Worm (Caenorhabditis elegans) whole organism, young adult: Measurements from ENCODE around the gene sqd-1.

Experiments
- K11D2.4 ChIP-seq: fragments of 200-800 bp; sonication (Bioruptor generic); IDR thresholded peaks from 2 replicates; pipeline ENCODE4 v1.3.6; 2022; ENCODE audit warnings: missing genetic modification reagents, missing genetic modification characterization, missing compliant biosample characterization
- Y67H2A.10 ChIP-seq: fragments of 200-800 bp; sonication (Bioruptor generic); conservative IDR thresholded peaks from 2 replicates; pipeline ENCODE4 v1.3.6; 2022; ENCODE audit warnings: missing genetic modification reagents, missing genetic modification characterization, missing compliant biosample characterization
- Y79H2A.3 ChIP-seq: fragments of 200-800 bp; sonication (Bioruptor generic); conservative IDR thresholded peaks from 2 replicates; pipeline ENCODE4 v1.3.6; 2022; ENCODE audit warnings: missing genetic modification reagents, missing genetic modification characterization, missing compliant biosample characterization
- Y95B8A.8 ChIP-seq: fragments of 200-800 bp; sonication (Bioruptor generic); IDR thresholded peaks from 2 replicates; pipeline ENCODE4 v1.3.6; 2022; ENCODE audit warnings: missing genetic modification reagents, missing genetic modification characterization, missing compliant biosample characterization
- aptf-2 ChIP-seq: fragments of 200-800 bp; sonication (Bioruptor generic); conservative IDR thresholded peaks from 2 replicates; pipeline ENCODE4 v1.3.6; 2022; ENCODE audit warnings: missing genetic modification reagents, missing genetic modification characterization, missing compliant biosample characterization
- atf-7 ChIP-seq: sonication (generic microtip); optimal IDR thresholded peaks from 2 replicates; lab custom pipeline; 2017; ENCODE audit warnings: mild to moderate bottlenecking, missing genetic modification characterization, missing compliant biosample characterization
- attf-3 ChIP-seq: fragments of 200-800 bp; sonication (Bioruptor generic); conservative IDR thresholded peaks from 2 replicates; pipeline ENCODE4 v1.3.6; 2022; ENCODE audit warnings: missing genetic modification reagents, missing genetic modification characterization, missing compliant biosample characterization
- bed-1 ChIP-seq: fragments of 200-800 bp; sonication (Bioruptor generic); IDR thresholded peaks from 2 replicates; pipeline ENCODE4 v1.3.6; 2022; ENCODE audit warnings: missing genetic modification reagents, missing genetic modification characterization, missing compliant biosample characterization
- cebp-1 ChIP-seq, 2 experiments: fragments of 200-800 bp in 1 of 2; sonication (Bioruptor generic) in 1 of 2; sonication (generic microtip) in 1 of 2; IDR thresholded peaks in 1 of 2; optimal IDR thresholded peaks in 1 of 2; 2 replicates each; pipeline versions ENCODE4 v1.3.6 to Lab custom; 2017 to 2022; ENCODE audit warnings: missing compliant biosample characterization in 2 of 2, missing genetic modification characterization in 2 of 2, mild to moderate bottlenecking in 1 of 2, missing genetic modification reagents in 1 of 2, moderate library complexity in 1 of 2
- cebp-2 ChIP-seq: fragments of 200-800 bp; sonication (Bioruptor generic); IDR thresholded peaks from 2 replicates; pipeline ENCODE4 v1.3.6; 2022; ENCODE audit warnings: missing genetic modification characterization, missing compliant biosample characterization
- ceh-100 ChIP-seq: fragments of 200-800 bp; sonication (Bioruptor generic); IDR thresholded peaks from 2 replicates; pipeline ENCODE4 v1.3.6; 2022; ENCODE audit warnings: missing genetic modification reagents, missing genetic modification characterization, missing compliant biosample characterization
- ceh-27 ChIP-seq: fragments of 200-800 bp; sonication (Bioruptor generic); optimal IDR thresholded peaks from 2 replicates; lab custom pipeline; 2018; ENCODE audit warnings: mild to moderate bottlenecking, missing genetic modification characterization, moderate library complexity, missing compliant biosample characterization
- ceh-79 ChIP-seq: sonication (generic microtip); optimal IDR thresholded peaks from 2 replicates; lab custom pipeline; 2017; ENCODE audit warnings: mild to moderate bottlenecking, missing genetic modification characterization, missing compliant biosample characterization
- dox-1 ChIP-seq: fragments of 200-800 bp; sonication (Bioruptor generic); IDR thresholded peaks from 2 replicates; pipeline ENCODE4 v1.3.6; 2022; ENCODE audit warnings: missing genetic modification reagents, missing genetic modification characterization, missing compliant biosample characterization
- dpff-1 ChIP-seq: sonication (generic microtip); optimal IDR thresholded peaks from 2 replicates; lab custom pipeline; 2017; ENCODE audit warnings: mild to moderate bottlenecking, missing genetic modification characterization, missing compliant biosample characterization
- dpl-1 ChIP-seq: fragments of 150-350 bp; optimal IDR thresholded peaks from 2 replicates; lab custom pipeline; 2014; ENCODE audit warnings: missing biosample characterization, missing genetic modification reagents, missing genetic modification characterization
- egl-18 ChIP-seq: fragments of 200-800 bp; sonication (Bioruptor generic); IDR thresholded peaks from 2 replicates; pipeline ENCODE4 v1.3.6; 2022; ENCODE audit warnings: missing genetic modification reagents, missing genetic modification characterization, missing compliant biosample characterization
- egrh-3 ChIP-seq: fragments of 200-800 bp; sonication (Bioruptor generic); IDR thresholded peaks from 2 replicates; pipeline ENCODE4 v1.3.6; 2022; ENCODE audit warnings: missing genetic modification reagents, missing genetic modification characterization, missing compliant biosample characterization
- fkh-3 ChIP-seq: sonication (generic microtip); optimal IDR thresholded peaks from 2 replicates; lab custom pipeline; 2016; ENCODE audit warnings: mild to moderate bottlenecking, missing genetic modification characterization, missing compliant biosample characterization
- gei-17 ChIP-seq: fragments of 200-800 bp; sonication (Bioruptor generic); optimal IDR thresholded peaks from 2 replicates; lab custom pipeline; 2018; ENCODE audit warnings: mild to moderate bottlenecking, missing genetic modification characterization, missing compliant biosample characterization
- hrde-1 ChIP-seq: sonication (generic microtip); optimal IDR thresholded peaks from 2 replicates; lab custom pipeline; 2016; ENCODE audit warnings: missing genetic modification characterization, mild to moderate bottlenecking, missing compliant biosample characterization, moderate library complexity, missing genotype, missing genetic modification reagents, borderline replicate concordance
- hsf-1 ChIP-seq: fragments of 200-800 bp; sonication (Bioruptor generic); IDR thresholded peaks from 2 replicates; pipeline ENCODE4 v1.3.6; 2022; ENCODE audit warnings: missing genetic modification reagents, missing genetic modification characterization, missing compliant biosample characterization
- lag-1 ChIP-seq: fragments of 200-800 bp; sonication (Bioruptor generic); IDR thresholded peaks from 2 replicates; pipeline ENCODE4 v1.3.6; 2022; ENCODE audit warnings: missing genetic modification reagents, missing genetic modification characterization, missing compliant biosample characterization
- lin-35 ChIP-seq, 3 experiments: fragments of 150-350 bp in 2 of 3; sonication (generic microtip) in 1 of 3; optimal IDR thresholded peaks; 2 replicates each; lab custom pipeline; 2014 to 2018; ENCODE audit warnings: missing biosample characterization in 3 of 3, missing genetic modification characterization in 3 of 3, missing genetic modification reagents in 3 of 3
- lir-1 ChIP-seq: fragments of 200-800 bp; sonication (Bioruptor generic); conservative IDR thresholded peaks from 2 replicates; pipeline ENCODE4 v1.3.6; 2022; ENCODE audit warnings: missing genetic modification reagents, missing genetic modification characterization, missing compliant biosample characterization
- mcd-1 ChIP-seq: fragments of 200-800 bp; sonication (Bioruptor generic); IDR thresholded peaks from 2 replicates; pipeline ENCODE4 v1.3.6; 2022; ENCODE audit warnings: missing genetic modification reagents, missing genetic modification characterization, missing compliant biosample characterization
- nhr-80 ChIP-seq: sonication (generic microtip); optimal IDR thresholded peaks from 2 replicates; lab custom pipeline; 2016; ENCODE audit warnings: missing genetic modification characterization, missing compliant biosample characterization
- nhr-90 ChIP-seq: sonication (generic microtip); optimal IDR thresholded peaks from 2 replicates; lab custom pipeline; 2016; ENCODE audit warnings: missing genotype, mild to moderate bottlenecking, missing genetic modification characterization, missing compliant biosample characterization
- rec-8 ChIP-seq, 2 experiments: sonication (generic microtip); optimal IDR thresholded peaks; 2 replicates each; lab custom pipeline; 2016; ENCODE audit warnings: mild to moderate bottlenecking in 2 of 2, missing genetic modification characterization in 2 of 2, missing genetic modification reagents in 2 of 2, missing genotype in 2 of 2, missing biosample characterization in 1 of 2, missing compliant biosample characterization in 1 of 2, moderate library complexity in 1 of 2
- repo-1 ChIP-seq: sonication (generic microtip); optimal IDR thresholded peaks from 2 replicates; lab custom pipeline; 2017; ENCODE audit warnings: mild to moderate bottlenecking, missing genetic modification characterization, missing compliant biosample characterization
- sptf-2 ChIP-seq: fragments of 200-800 bp; sonication (Bioruptor generic); optimal IDR thresholded peaks from 2 replicates; lab custom pipeline; 2018; ENCODE audit warnings: mild to moderate bottlenecking, missing genetic modification characterization, missing compliant biosample characterization
- zim-3 ChIP-seq: sonication (generic microtip); optimal IDR thresholded peaks from 2 replicates; lab custom pipeline; 2017; ENCODE audit warnings: mild to moderate bottlenecking, missing genetic modification characterization, moderate library complexity, missing compliant biosample characterization
- ztf-22 ChIP-seq: fragments of 200-800 bp; sonication (Bioruptor generic); optimal IDR thresholded peaks from 2 replicates; lab custom pipeline; 2018; ENCODE audit warnings: mild to moderate bottlenecking, missing genetic modification characterization, moderate library complexity, missing compliant biosample characterization
- ztf-25 ChIP-seq: fragments of 200-800 bp; sonication (Bioruptor generic); IDR thresholded peaks from 2 replicates; pipeline ENCODE4 v1.3.6; 2022; ENCODE audit warnings: missing genetic modification reagents, missing genetic modification characterization, missing compliant biosample characterization
- ztf-26 ChIP-seq: sonication (generic microtip); optimal IDR thresholded peaks from 2 replicates; lab custom pipeline; 2017; ENCODE audit warnings: missing genetic modification characterization, missing compliant biosample characterization
- ztf-3 ChIP-seq: fragments of 200-800 bp; sonication (Bioruptor generic); optimal IDR thresholded peaks from 2 replicates; lab custom pipeline; 2018; ENCODE audit warnings: mild to moderate bottlenecking, missing genetic modification characterization, missing compliant biosample characterization

The sqd-1 gene

DNA sequence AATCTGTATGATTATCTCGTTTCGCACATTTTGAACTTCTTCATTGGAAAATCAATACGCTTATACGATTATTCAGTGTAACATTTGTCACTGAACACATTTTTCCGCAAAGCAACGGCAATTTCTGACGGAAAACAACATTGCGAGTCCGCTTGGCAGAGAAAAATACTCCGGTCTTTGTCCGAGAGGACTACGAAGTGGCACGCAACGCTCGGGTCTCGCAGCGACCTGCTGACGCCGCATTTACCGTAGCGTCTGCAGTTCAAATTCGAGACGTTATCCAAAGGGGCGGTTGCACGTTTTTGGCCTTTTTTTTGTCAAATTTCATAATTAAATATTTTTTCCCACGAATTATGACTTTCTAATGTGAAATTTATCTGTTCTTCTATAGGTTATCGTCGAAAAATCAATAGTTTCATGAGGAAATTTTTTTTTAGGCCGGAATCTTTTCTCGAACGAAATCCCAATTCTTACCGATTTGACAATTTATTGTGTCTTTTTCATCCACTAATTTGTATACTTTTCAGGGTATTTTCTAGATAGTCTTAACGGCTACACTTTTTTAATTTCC lies at the start of gene sqd-1 (continued):
- TF ChIP-seq atf-7 (tag; lab: Kevin White, UChicago), result peak; percentile 78
- peak in 1 of 2 experiments; percentile 7 for TF ChIP-seq rec-8 (tag; optimal IDR thresholded peaks at IDR 0.05; lab: Kevin White, UChicago)
- TF ChIP-seq lin-35 (GFP tag; optimal IDR thresholded peaks at IDR 0.05; lab: Kevin White, UChicago), result peak in 2 of 3 experiments; percentile 67 to 89
- peak; percentile 89 for TF ChIP-seq zim-3 (tag; lab: Kevin White, UChicago)
- peak; percentile 84 for TF ChIP-seq Y67H2A.10 (GFP tag; lab: Robert Waterston, UW)
- peak; percentile 72; the same call in 1 of the 2 replicates for TF ChIP-seq egl-18 (GFP tag; lab: Robert Waterston, UW)
- peak; percentile 92 for TF ChIP-seq Y95B8A.8
- TF ChIP-seq aptf-2 (GFP tag; lab: Robert Waterston, UW), result peak; percentile 65; the same call in 1 of the 2 replicates
- TF ChIP-seq egrh-3 (GFP tag; lab: Robert Waterston, UW), result peak; percentile 57; the same call in 1 of the 2 replicates
- peak; percentile 90 for TF ChIP-seq repo-1 (tag; lab: Kevin White, UChicago)
- peak; percentile 91 for TF ChIP-seq lir-1 (GFP tag; lab: Robert Waterston, UW)
- TF ChIP-seq cebp-1 (GFP tag; IDR thresholded peaks at IDR 0.05; lab: Robert Waterston, UW), result peak; percentile 73
- TF ChIP-seq cebp-1 (tag; optimal IDR thresholded peaks at IDR 0.05; lab: Kevin White, UChicago), result peak; percentile 90
- peak; percentile 87 for TF ChIP-seq Y79H2A.3 (GFP tag; lab: Robert Waterston, UW)
- TF ChIP-seq K11D2.4 (GFP tag; lab: Robert Waterston, UW), result peak; percentile 93
- TF ChIP-seq dpff-1 (tag; lab: Kevin White, UChicago), result no peak
- TF ChIP-seq lag-1 (GFP tag; lab: Robert Waterston, UW), result no peak
- TF ChIP-seq hsf-1 (GFP tag; lab: Robert Waterston, UW), result peak; percentile 76; the same call in 1 of the 2 replicates
- TF ChIP-seq cebp-2, result peak; percentile 65; the same call in 1 of the 2 replicates
- peak; percentile 16 for TF ChIP-seq nhr-90 (tag; lab: Kevin White, UChicago)
- peak; percentile 96 for TF ChIP-seq dox-1 (GFP tag; lab: Robert Waterston, UW)
- TF ChIP-seq ceh-27 (GFP tag; lab: Kevin White, UChicago), result peak; percentile 96
- TF ChIP-seq ztf-26 (tag; lab: Kevin White, UChicago), result peak; percentile 88
- TF ChIP-seq ztf-22 (GFP tag; lab: Kevin White, UChicago), result peak; percentile 55
- TF ChIP-seq ztf-25, result peak; percentile 60; the same call in 1 of the 2 replicates
- peak; percentile 94 for TF ChIP-seq mcd-1 (GFP tag; lab: Robert Waterston, UW)
- TF ChIP-seq fkh-3 (tag; lab: Kevin White, UChicago), result no peak
- peak; percentile 88 for TF ChIP-seq hrde-1 (tag; lab: Kevin White, UChicago)
- peak; percentile 52 for TF ChIP-seq ceh-79 (tag; lab: Kevin White, UChicago)
- peak; percentile 75 for TF ChIP-seq gei-17
- peak; percentile 87 for TF ChIP-seq ceh-100 (GFP tag; lab: Robert Waterston, UW)
- TF ChIP-seq attf-3, result peak; percentile 75
- TF ChIP-seq, all 124 proteins: peak for 96

DNA sequence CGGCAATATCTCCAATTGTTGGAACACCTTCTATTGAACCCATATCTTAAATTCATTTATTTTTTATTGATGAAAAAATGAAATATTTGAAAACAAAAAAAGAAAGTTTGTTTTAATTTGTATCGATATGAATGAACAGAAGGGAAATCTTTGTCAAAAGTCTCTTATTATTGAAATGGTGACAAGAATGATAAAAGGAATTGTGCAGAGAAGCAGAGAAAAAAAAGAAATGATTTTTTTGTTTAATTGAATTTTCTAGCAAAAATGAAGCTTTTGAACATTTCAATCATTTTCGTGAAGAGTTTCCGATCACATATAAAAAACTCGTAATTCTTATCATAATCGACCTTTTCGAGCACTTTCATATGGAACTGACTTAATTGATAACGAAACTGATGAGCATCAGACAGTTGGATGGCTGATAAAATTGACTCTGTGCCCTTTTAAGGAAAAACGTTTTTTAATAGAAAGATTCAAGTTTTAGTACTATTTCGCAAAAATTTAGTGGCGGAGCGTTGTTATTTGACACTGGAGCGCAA lies 48.2 kb upstream of the sqd-1 start, which contains the start of the genes aat-4 and T13A10.1:
aat-4 (minus strand) TSS at position 51 of the 539 bp plus-strand sequence.
T13A10.1 (plus strand) TSS at position 411 of the 539 bp plus-strand sequence.
- TF ChIP-seq ztf-3 (no peak), dpl-1 (GFP tag; lab: Kevin White, UChicago) (no peak), nhr-80 (tag; lab: Kevin White, UChicago) (peak; percentile 89), sptf-2 (GFP tag; lab: Kevin White, UChicago) (no peak), bed-1 (GFP tag; lab: Robert Waterston, UW) (no peak)
- TF ChIP-seq, all 124 proteins: peak for 1
